In the genomic region with DNA sequence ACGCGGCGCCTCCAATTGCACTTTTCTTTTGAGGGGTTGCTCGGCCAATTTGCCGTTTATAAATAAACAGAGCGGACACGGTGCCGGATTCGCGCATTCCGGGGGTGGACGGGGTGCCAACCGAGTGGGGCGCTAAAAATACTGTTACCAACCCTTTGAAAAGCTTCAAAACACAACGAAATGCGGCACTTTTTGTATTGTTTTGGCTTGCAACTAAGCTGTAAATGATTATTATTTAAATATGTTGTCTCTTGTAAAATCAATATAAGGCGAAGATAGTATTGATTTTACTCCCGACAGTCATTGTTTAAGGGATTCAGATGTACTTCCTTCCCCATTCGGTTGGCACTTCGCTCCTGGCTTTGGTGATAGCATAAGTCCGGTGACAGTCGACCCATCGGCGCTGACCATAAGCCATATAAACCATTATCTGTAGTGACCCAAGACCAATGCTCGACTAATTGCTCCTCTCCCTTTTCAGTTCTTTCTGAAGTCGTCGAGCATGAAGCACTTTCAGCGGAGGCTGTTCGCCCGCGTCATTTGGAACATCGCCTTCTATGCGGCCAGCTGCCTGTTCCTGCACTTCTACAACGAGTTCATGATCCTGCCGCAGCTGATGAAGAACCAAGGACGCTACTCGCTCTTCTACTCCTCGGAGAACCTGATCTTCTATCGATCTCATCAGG, we compare ENCODE assay signal across 5 fruit fly cellular contexts.
TF ChIP-seq lines count a peak whose summit lies in the region.

A gene (minus strand): TSS at position 8 of the 686 bp plus-strand sequence.

- TF ChIP-seq CTCF in whole organism, embryonic (GFP tag; optimal IDR thresholded peaks at IDR 0.05; lab: Kevin White, UChicago), result no peak

TF ChIP-seq in whole organism, adult, 20 proteins besides CTCF, POLR2A, EP300 and RAD21 (continues in another document):
- no peak for TF ChIP-seq kay (GFP tag; lab: Kevin White, UChicago; ENCODE audit: borderline replicate concordance)
- peak; percentile 32 for TF ChIP-seq CG1620 (GFP tag; optimal IDR thresholded peaks at IDR 0.05; lab: Kevin White, UChicago)
- TF ChIP-seq Crg-1 (GFP tag; optimal IDR thresholded peaks at IDR 0.05; lab: Kevin White, UChicago), result no peak
- no peak for TF ChIP-seq Clk (GFP tag; optimal IDR thresholded peaks at IDR 0.05; lab: Kevin White, UChicago)
- TF ChIP-seq cnc (optimal IDR thresholded peaks at IDR 0.05; lab: Kevin White, UChicago), result no peak
- no peak for TF ChIP-seq Hr96 (GFP tag; optimal IDR thresholded peaks at IDR 0.05; lab: Kevin White, UChicago)
- TF ChIP-seq tj (GFP tag; optimal IDR thresholded peaks at IDR 0.05; lab: Kevin White, UChicago), result no peak
- TF ChIP-seq CG12768 (GFP tag; optimal IDR thresholded peaks at IDR 0.05; lab: Kevin White, UChicago), result no peak
- TF ChIP-seq CG14711 (tag; optimal IDR thresholded peaks at IDR 0.05; lab: Kevin White, UChicago), result peak; percentile 1
- TF ChIP-seq ovo (GFP tag; optimal IDR thresholded peaks at IDR 0.05; lab: Kevin White, UChicago), result no peak
- no peak for TF ChIP-seq cic (GFP tag; optimal IDR thresholded peaks at IDR 0.05; lab: Kevin White, UChicago)
- TF ChIP-seq CG7045 (GFP tag; optimal IDR thresholded peaks at IDR 0.05; lab: Kevin White, UChicago), result no peak
- TF ChIP-seq pad (GFP tag; optimal IDR thresholded peaks at IDR 0.05; lab: Kevin White, UChicago), result peak; percentile 33
- peak; percentile 8 for TF ChIP-seq bab1 (GFP tag; optimal IDR thresholded peaks at IDR 0.05; lab: Kevin White, UChicago)
- no peak for TF ChIP-seq Mnt (GFP tag; optimal IDR thresholded peaks at IDR 0.05; lab: Kevin White, UChicago)
- no peak for TF ChIP-seq CG5204 (GFP tag; optimal IDR thresholded peaks at IDR 0.05; lab: Kevin White, UChicago)
- no peak for TF ChIP-seq CG7101 (tag; optimal IDR thresholded peaks at IDR 0.05; lab: Kevin White, UChicago)

TF ChIP-seq in whole organism, embryonic, 481 proteins besides CTCF, POLR2A, EP300 and RAD21 (continues in another document):
- TF ChIP-seq CG32532 (GFP tag; IDR thresholded peaks at IDR 0.05; lab: Robert Waterston, UW), result peak; percentile 74
- peak; percentile 42; the same call in 1 of the 2 replicates for TF ChIP-seq ttk (GFP tag; IDR thresholded peaks at IDR 0.05; lab: Robert Waterston, UW)
- no peak for TF ChIP-seq odd (GFP tag; optimal IDR thresholded peaks at IDR 0.05; lab: Kevin White, UChicago)
- TF ChIP-seq Nf-YB (GFP tag; optimal IDR thresholded peaks at IDR 0.05; lab: Kevin White, UChicago), result no peak
- TF ChIP-seq CG7271 (tag; optimal IDR thresholded peaks at IDR 0.05; lab: Kevin White, UChicago), result no peak
- no peak for TF ChIP-seq CG7745 (tag; optimal IDR thresholded peaks at IDR 0.05; lab: Kevin White, UChicago)
- peak; percentile 62 for TF ChIP-seq CG9932 (GFP tag; IDR thresholded peaks at IDR 0.05; lab: Robert Waterston, UW)
- peak; percentile 26; the same call in 1 of the 3 replicates for TF ChIP-seq CG11560 (tag; IDR thresholded peaks at IDR 0.05; lab: Robert Waterston, UW)
- TF ChIP-seq tll (GFP tag; optimal IDR thresholded peaks at IDR 0.05; lab: Kevin White, UChicago), result no peak
- TF ChIP-seq zen (tag; optimal IDR thresholded peaks at IDR 0.05; lab: Kevin White, UChicago), result no peak
- no peak for TF ChIP-seq CG11398 (GFP tag; optimal IDR thresholded peaks at IDR 0.05; lab: Kevin White, UChicago)
- TF ChIP-seq HmgZ (tag; optimal IDR thresholded peaks at IDR 0.05; lab: Kevin White, UChicago), result no peak
- no peak for TF ChIP-seq schlank (tag; optimal IDR thresholded peaks at IDR 0.05; lab: Kevin White, UChicago)
- TF ChIP-seq B-H2 (GFP tag; optimal IDR thresholded peaks at IDR 0.05; lab: Kevin White, UChicago), result no peak
- no peak for TF ChIP-seq CG4707 (GFP tag; optimal IDR thresholded peaks at IDR 0.05; lab: Kevin White, UChicago)
- no peak for TF ChIP-seq Dll (GFP tag; IDR thresholded peaks at IDR 0.05; lab: Robert Waterston, UW; ENCODE audit: partially characterized antibody)
- no peak for TF ChIP-seq wek (GFP tag; optimal IDR thresholded peaks at IDR 0.05; lab: Kevin White, UChicago)

TF ChIP-seq in whole organism, prepupa, 60 proteins besides CTCF, POLR2A, EP300 and RAD21 (continues in another document):
- TF ChIP-seq CG7368 (GFP tag; optimal IDR thresholded peaks at IDR 0.05; lab: Kevin White, UChicago) (peak; percentile 32), CG11762 (GFP tag; optimal IDR thresholded peaks at IDR 0.05; lab: Kevin White, UChicago; ENCODE audit: insufficient read depth) (no peak), esn (GFP tag; optimal IDR thresholded peaks at IDR 0.05; lab: Kevin White, UChicago) (peak; percentile 56), Smox (GFP tag; optimal IDR thresholded peaks at IDR 0.05; lab: Kevin White, UChicago) (peak; percentile 50), Sox102F (GFP tag; optimal IDR thresholded peaks at IDR 0.05; lab: Kevin White, UChicago) (peak; percentile 50), vri (GFP tag; optimal IDR thresholded peaks at IDR 0.05; lab: Kevin White, UChicago) (no peak), Blimp-1 (GFP tag; optimal IDR thresholded peaks at IDR 0.05; lab: Kevin White, UChicago) (no peak), Hr4 (GFP tag; optimal IDR thresholded peaks at IDR 0.05; lab: Kevin White, UChicago) (no peak), CG3032 (tag; optimal IDR thresholded peaks at IDR 0.05; lab: Kevin White, UChicago) (peak; percentile 40), CG8632 (GFP tag; optimal IDR thresholded peaks at IDR 0.05; lab: Kevin White, UChicago) (no peak), OdsH (GFP tag; optimal IDR thresholded peaks at IDR 0.05; lab: Kevin White, UChicago) (peak; percentile 56), fd85E (GFP tag; optimal IDR thresholded peaks at IDR 0.05; lab: Kevin White, UChicago) (no peak), CG11902 (GFP tag; optimal IDR thresholded peaks at IDR 0.05; lab: Kevin White, UChicago) (peak; percentile 87), Ets21C (GFP tag; optimal IDR thresholded peaks at IDR 0.05; lab: Kevin White, UChicago) (peak; percentile 47), CG32006 (GFP tag; optimal IDR thresholded peaks at IDR 0.05; lab: Kevin White, UChicago) (peak; percentile 53), Met (GFP tag; optimal IDR thresholded peaks at IDR 0.05; lab: Kevin White, UChicago) (peak; percentile 49), ss (GFP tag; optimal IDR thresholded peaks at IDR 0.05; lab: Kevin White, UChicago) (peak in 1 of 2 experiments; percentile 41)

TF ChIP-seq in whole organism, pupa, 21 proteins besides CTCF, POLR2A, EP300 and RAD21 (continues in another document):
- TF ChIP-seq CG8301 (tag; optimal IDR thresholded peaks at IDR 0.05; lab: Kevin White, UChicago), result peak; percentile 34
- no peak for TF ChIP-seq CG13204 (GFP tag; optimal IDR thresholded peaks at IDR 0.05; lab: Kevin White, UChicago)
- TF ChIP-seq Snoo (tag; optimal IDR thresholded peaks at IDR 0.05; lab: Kevin White, UChicago), result peak; percentile 44
- peak; percentile 43; the same call in 1 of the 3 replicates for TF ChIP-seq fd96Ca (GFP tag; IDR thresholded peaks at IDR 0.05; lab: Robert Waterston, UW)
- TF ChIP-seq CG8159 (tag; optimal IDR thresholded peaks at IDR 0.05; lab: Kevin White, UChicago), result peak; percentile 58
- TF ChIP-seq EcR (GFP tag; optimal IDR thresholded peaks at IDR 0.05; lab: Kevin White, UChicago), result no peak
- TF ChIP-seq Ets98B (GFP tag; IDR thresholded peaks at IDR 0.05; lab: Robert Waterston, UW), result peak; percentile 19; the same call in 1 of the 2 replicates
- TF ChIP-seq CG10348 (GFP tag; IDR thresholded peaks at IDR 0.05; lab: Robert Waterston, UW), result no peak
- no peak for TF ChIP-seq CG12605 (GFP tag; IDR thresholded peaks at IDR 0.05; lab: Robert Waterston, UW)
- no peak; the same call in 2 of the 3 replicates for TF ChIP-seq CG4496 (GFP tag; IDR thresholded peaks at IDR 0.05; lab: Robert Waterston, UW)
- TF ChIP-seq Pif1A (GFP tag; optimal IDR thresholded peaks at IDR 0.05; lab: Kevin White, UChicago), result peak; percentile 36
- peak; percentile 51 for TF ChIP-seq CG14655 (GFP tag; optimal IDR thresholded peaks at IDR 0.05; lab: Kevin White, UChicago)
- TF ChIP-seq CG17806 (tag; optimal IDR thresholded peaks at IDR 0.05; lab: Kevin White, UChicago), result peak; percentile 11
- peak; percentile 47 for TF ChIP-seq CG15710 (tag; optimal IDR thresholded peaks at IDR 0.05; lab: Kevin White, UChicago)
- TF ChIP-seq rn (GFP tag; IDR thresholded peaks at IDR 0.05; lab: Robert Waterston, UW), result no peak
- TF ChIP-seq CG32121 (GFP tag; IDR thresholded peaks at IDR 0.05; lab: Robert Waterston, UW), result peak; percentile 21; the same call in 1 of the 2 replicates
- TF ChIP-seq gl (tag; optimal IDR thresholded peaks at IDR 0.05; lab: Kevin White, UChicago), result no peak
- peak; percentile 43 for TF ChIP-seq CG9948 (tag; optimal IDR thresholded peaks at IDR 0.05; lab: Kevin White, UChicago)

TF ChIP-seq in whole organism, wandering third instar larva, 38 proteins besides CTCF, POLR2A, EP300 and RAD21 (continues in another document):
- no peak for TF ChIP-seq Mio (GFP tag; optimal IDR thresholded peaks at IDR 0.05; lab: Kevin White, UChicago)
- no peak for TF ChIP-seq jim (GFP tag; optimal IDR thresholded peaks at IDR 0.05; lab: Kevin White, UChicago)
- no peak for TF ChIP-seq tai (GFP tag; optimal IDR thresholded peaks at IDR 0.05; lab: Kevin White, UChicago)
- TF ChIP-seq Vsx2 (GFP tag; optimal IDR thresholded peaks at IDR 0.05; lab: Kevin White, UChicago; ENCODE audit: partially characterized antibody), result no peak
- peak; percentile 13 for TF ChIP-seq CG9705 (GFP tag; optimal IDR thresholded peaks at IDR 0.05; lab: Kevin White, UChicago)
- peak; percentile 61 for TF ChIP-seq HLH106 (tag; optimal IDR thresholded peaks at IDR 0.05; lab: Kevin White, UChicago)
- TF ChIP-seq ey (GFP tag; optimal IDR thresholded peaks at IDR 0.05; lab: Kevin White, UChicago), result peak; percentile 60
- TF ChIP-seq lola (GFP tag; optimal IDR thresholded peaks at IDR 0.05; lab: Kevin White, UChicago), result no peak
- TF ChIP-seq psq (GFP tag; optimal IDR thresholded peaks at IDR 0.05; lab: Kevin White, UChicago), result peak; percentile 41
- no peak for TF ChIP-seq dsf (GFP tag; optimal IDR thresholded peaks at IDR 0.05; lab: Kevin White, UChicago; ENCODE audit: borderline replicate concordance)
- TF ChIP-seq Hr78 (GFP tag; optimal IDR thresholded peaks at IDR 0.05; lab: Kevin White, UChicago), result no peak
- no peak for TF ChIP-seq Hr83 (GFP tag; optimal IDR thresholded peaks at IDR 0.05; lab: Kevin White, UChicago; ENCODE audit: poor library complexity, severe bottlenecking)
- no peak for TF ChIP-seq Hnf4 (GFP tag; optimal IDR thresholded peaks at IDR 0.05; lab: Kevin White, UChicago)
- no peak for TF ChIP-seq Myc (optimal IDR thresholded peaks at IDR 0.05; lab: Kevin White, UChicago)
- no peak for TF ChIP-seq woc (GFP tag; optimal IDR thresholded peaks at IDR 0.05; lab: Kevin White, UChicago)
- TF ChIP-seq pan (optimal IDR thresholded peaks at IDR 0.05; lab: Kevin White, UChicago), result no peak
- no peak for TF ChIP-seq brk (GFP tag; optimal IDR thresholded peaks at IDR 0.05; lab: Kevin White, UChicago)
- no peak for TF ChIP-seq sage (GFP tag; optimal IDR thresholded peaks at IDR 0.05; lab: Kevin White, UChicago)
- TF ChIP-seq sv (GFP tag; optimal IDR thresholded peaks at IDR 0.05; lab: Kevin White, UChicago), result no peak
- TF ChIP-seq OdsH (GFP tag; optimal IDR thresholded peaks at IDR 0.05; lab: Kevin White, UChicago), result no peak
- TF ChIP-seq Dfd (GFP tag; optimal IDR thresholded peaks at IDR 0.05; lab: Kevin White, UChicago), result no peak
- peak; percentile 46 for TF ChIP-seq dmrt93B (GFP tag; optimal IDR thresholded peaks at IDR 0.05; lab: Kevin White, UChicago)
